Fruit fly (Drosophila melanogaster): ENCODE measurements around the gene qin.
A peak's percentile ranks its signal among the peaks of the same experiment; 100 is the strongest.

The qin gene

dm6 chr3R:18583881-18584545 is 6.8 kb upstream of the qin start (continued):
- TF ChIP-seq Fer2 (tag; optimal IDR thresholded peaks at IDR 0.05) (peak; percentile 80), Sin3A (optimal IDR thresholded peaks at IDR 0.05) (no peak), mld (GFP tag; IDR thresholded peaks at IDR 0.05; ENCODE audit: partially characterized antibody) (no peak), luna (GFP tag; optimal IDR thresholded peaks at IDR 0.05) (peak; percentile 86), cg (GFP tag; optimal IDR thresholded peaks at IDR 0.05) (no peak), dysf (GFP tag; IDR thresholded peaks at IDR 0.05) (peak; percentile 97), CG7556 (GFP tag; optimal IDR thresholded peaks at IDR 0.05) (peak; percentile 97), CG12391 (tag; optimal IDR thresholded peaks at IDR 0.05) (peak; percentile 97), CG12659 (GFP tag; optimal IDR thresholded peaks at IDR 0.05) (peak; percentile 98), row (GFP tag; IDR thresholded peaks at IDR 0.05) (peak; percentile 99), nerfin-1 (tag; optimal IDR thresholded peaks at IDR 0.05) (peak; percentile 94), wdn (GFP tag; IDR thresholded peaks at IDR 0.05) (peak; percentile 89), ERR (GFP tag; optimal IDR thresholded peaks at IDR 0.05) (peak; percentile 94), CG16779 (GFP tag; IDR thresholded peaks at IDR 0.05) (peak; percentile 80), tna (GFP tag; IDR thresholded peaks at IDR 0.05; ENCODE audit: partially characterized antibody) (no peak), sob (GFP tag; IDR thresholded peaks at IDR 0.05) (peak; percentile 96), Aef1 (GFP tag; IDR thresholded peaks at IDR 0.05) (peak; percentile 95), Fer1 (GFP tag; optimal IDR thresholded peaks at IDR 0.05) (peak; percentile 96), crol (GFP tag; IDR thresholded peaks at IDR 0.05) (peak; percentile 98), CG14050 (GFP tag; IDR thresholded peaks at IDR 0.05) (peak; percentile 86), CG1602 (GFP tag; optimal IDR thresholded peaks at IDR 0.05) (peak; percentile 97), B-H2 (GFP tag; optimal IDR thresholded peaks at IDR 0.05) (peak; percentile 91), CG15269 (tag; optimal IDR thresholded peaks at IDR 0.05) (peak; percentile 96), insv (GFP tag; optimal IDR thresholded peaks at IDR 0.05) (peak; percentile 60 to 64), fu2 (GFP tag; optimal IDR thresholded peaks at IDR 0.05) (peak; percentile 92), hbn (GFP tag; IDR thresholded peaks at IDR 0.05; ENCODE audit: partially characterized antibody) (0 out of 2 replicates have a peak, but pooled peaks have one; percentile 24), CG15479 (GFP tag; optimal IDR thresholded peaks at IDR 0.05) (no peak), dimm (GFP tag; IDR thresholded peaks at IDR 0.05) (peak; percentile 78), CG3281 (GFP tag; optimal IDR thresholded peaks at IDR 0.05) (peak; percentile 96), zen (tag; optimal IDR thresholded peaks at IDR 0.05) (peak; percentile 90), CG6683 (GFP tag; optimal IDR thresholded peaks at IDR 0.05) (peak; percentile 93), Kr (GFP tag; optimal IDR thresholded peaks at IDR 0.05) (peak; percentile 84), CG8281 (tag; optimal IDR thresholded peaks at IDR 0.05) (peak; percentile 89), toy (GFP tag; IDR thresholded peaks at IDR 0.05) (peak; percentile 77), D19A (tag; optimal IDR thresholded peaks at IDR 0.05) (peak; percentile 100), CG18599 (GFP tag; optimal IDR thresholded peaks at IDR 0.05) (peak; percentile 97), Trl (optimal IDR thresholded peaks at IDR 0.05) (peak; percentile 80 to 86), Trl (GFP tag; optimal IDR thresholded peaks at IDR 0.05) (peak; percentile 98), HLH4C (GFP tag; IDR thresholded peaks at IDR 0.05; ENCODE audit: partially characterized antibody) (peak; percentile 21; the same call in 1 of the 3 replicates), salm (tag; optimal IDR thresholded peaks at IDR 0.05) (peak; percentile 93), Sry-β (GFP tag; optimal IDR thresholded peaks at IDR 0.05) (peak; percentile 77), CG2875 (GFP tag; optimal IDR thresholded peaks at IDR 0.05) (peak; percentile 98), Bgb (GFP tag; IDR thresholded peaks at IDR 0.05; ENCODE audit: partially characterized antibody) (peak; percentile 39; the same call in 1 of the 2 replicates), crc (GFP tag; optimal IDR thresholded peaks at IDR 0.05) (peak; percentile 95), Drgx (GFP tag; IDR thresholded peaks at IDR 0.05) (peak; percentile 93), Mad (GFP tag; optimal IDR thresholded peaks at IDR 0.05) (peak; percentile 96), chif (GFP tag; optimal IDR thresholded peaks at IDR 0.05) (peak; percentile 96 to 98), ssp (GFP tag; IDR thresholded peaks at IDR 0.05) (peak; percentile 90), CG7786 (GFP tag; optimal IDR thresholded peaks at IDR 0.05) (peak; percentile 96), CG8478 (optimal IDR thresholded peaks at IDR 0.05) (no peak)

Data from whole organism, embryonic.